Fruit fly (Drosophila melanogaster): ENCODE data around the gene Ibf1.

The Ibf1 gene

dm6 chr3R:9220064-9220864 is 38.5 kb upstream of the Ibf1 start (continued):
- TF ChIP-seq Jarid2 (GFP tag; optimal IDR thresholded peaks at IDR 0.05) (no peak), CG12942 (GFP tag; optimal IDR thresholded peaks at IDR 0.05) (no peak), gcm2 (GFP tag; optimal IDR thresholded peaks at IDR 0.05) (no peak), Dfd (GFP tag; optimal IDR thresholded peaks at IDR 0.05) (no peak), sna (GFP tag; IDR thresholded peaks at IDR 0.05; ENCODE audit: partially characterized antibody) (no peak), Opbp (GFP tag; IDR thresholded peaks at IDR 0.05; ENCODE audit: partially characterized antibody) (no peak), hb (GFP tag; IDR thresholded peaks at IDR 0.05; ENCODE audit: partially characterized antibody) (no peak), jing (GFP tag; optimal IDR thresholded peaks at IDR 0.05) (no peak), CG10654 (GFP tag; optimal IDR thresholded peaks at IDR 0.05) (no peak), bigmax (GFP tag; optimal IDR thresholded peaks at IDR 0.05) (peak; percentile 24), CG12155 (GFP tag; optimal IDR thresholded peaks at IDR 0.05) (peak; percentile 19), CG10209 (GFP tag; optimal IDR thresholded peaks at IDR 0.05) (peak; percentile 37), CG8924 (tag; optimal IDR thresholded peaks at IDR 0.05) (peak; percentile 48), pho (GFP tag; optimal IDR thresholded peaks at IDR 0.05) (peak; percentile 38), Tbp (GFP tag; optimal IDR thresholded peaks at IDR 0.05) (no peak), cg (GFP tag; optimal IDR thresholded peaks at IDR 0.05) (peak; percentile 89), CG2678 (tag; optimal IDR thresholded peaks at IDR 0.05) (peak; percentile 37), row (GFP tag; IDR thresholded peaks at IDR 0.05) (peak; percentile 60), ems (GFP tag; optimal IDR thresholded peaks at IDR 0.05) (no peak), PHDP (tag; optimal IDR thresholded peaks at IDR 0.05) (peak; percentile 59), sd (tag; optimal IDR thresholded peaks at IDR 0.05) (peak; percentile 75), CG11560 (tag; IDR thresholded peaks at IDR 0.05) (no peak), tio (GFP tag; optimal IDR thresholded peaks at IDR 0.05) (peak; percentile 44), maf-S (GFP tag; optimal IDR thresholded peaks at IDR 0.05) (no peak), Lhr (GFP tag; optimal IDR thresholded peaks at IDR 0.05) (no peak), CG30403 (GFP tag; optimal IDR thresholded peaks at IDR 0.05) (peak; percentile 43), sob (GFP tag; IDR thresholded peaks at IDR 0.05) (peak; percentile 47; the same call in 1 of the 2 replicates), knrl (GFP tag; IDR thresholded peaks at IDR 0.05; ENCODE audit: partially characterized antibody) (no peak), HLH4C (GFP tag; IDR thresholded peaks at IDR 0.05; ENCODE audit: partially characterized antibody) (no peak), CG9727 (GFP tag; optimal IDR thresholded peaks at IDR 0.05) (peak; percentile 33), chn (GFP tag; optimal IDR thresholded peaks at IDR 0.05) (peak; percentile 31), CG7357 (GFP tag; IDR thresholded peaks at IDR 0.05) (0 out of 3 replicates have a peak, but pooled peaks have one; percentile 19), dmrt99B (tag; optimal IDR thresholded peaks at IDR 0.05) (peak; percentile 32), Hsf (GFP tag; optimal IDR thresholded peaks at IDR 0.05) (peak; percentile 48), br (optimal IDR thresholded peaks at IDR 0.05) (no peak), yki (optimal IDR thresholded peaks at IDR 0.05) (no peak), B-H1 (GFP tag; IDR thresholded peaks at IDR 0.05) (no peak), az2 (GFP tag; optimal IDR thresholded peaks at IDR 0.05) (peak; percentile 16), CG32532 (GFP tag; IDR thresholded peaks at IDR 0.05) (peak; percentile 77), Ada2b (GFP tag; IDR thresholded peaks at IDR 0.05) (peak; percentile 41; the same call in 1 of the 2 replicates), CG17385 (GFP tag; optimal IDR thresholded peaks at IDR 0.05) (peak; percentile 93)

dm6 chr3R:9222355-9222754 is 36.4 kb upstream of the Ibf1 start:
- TF ChIP-seq nom (GFP tag; optimal IDR thresholded peaks at IDR 0.05), result peak; percentile 31
- TF ChIP-seq Ssrp (tag; optimal IDR thresholded peaks at IDR 0.05), result no peak
- TF ChIP-seq bsh (GFP tag; optimal IDR thresholded peaks at IDR 0.05), result peak in 1 of 2 experiments; percentile 41
- no peak for TF ChIP-seq knrl (GFP tag; IDR thresholded peaks at IDR 0.05; ENCODE audit: partially characterized antibody)
